Worm (Caenorhabditis elegans): ENCODE results near the gene ZC21.8.

Gene ZC21.8

ce11 chrIII:8519886-8520285 lies at the start of gene ZC21.8:
Gene ZC21.8 (minus strand): TSS chrIII:8519986.
- TF ChIP-seq ztf-4 (tag; optimal IDR thresholded peaks at IDR 0.05) (no peak), nhr-11 (tag; optimal IDR thresholded peaks at IDR 0.05) (no peak), nhr-129 (tag; optimal IDR thresholded peaks at IDR 0.05) (no peak), nhr-10 (tag; optimal IDR thresholded peaks at IDR 0.05) (no peak), nhr-25 (tag; optimal IDR thresholded peaks at IDR 0.05) (no peak), ztf-1 (GFP tag; conservative IDR thresholded peaks at IDR 0.05) (no peak), mdl-1 (tag; optimal IDR thresholded peaks at IDR 0.05) (no peak)

- TF ChIP-seq crh-2 (tag; optimal IDR thresholded peaks at IDR 0.05) = no peak
- no peak for TF ChIP-seq lin-39 (tag; optimal IDR thresholded peaks at IDR 0.05)
- TF ChIP-seq gmeb-1 (tag; optimal IDR thresholded peaks at IDR 0.05) = no peak
- TF ChIP-seq ztf-4 (tag; optimal IDR thresholded peaks at IDR 0.05) = no peak
- TF ChIP-seq C34F6.9 (tag; optimal IDR thresholded peaks at IDR 0.05) = no peak
- no peak for TF ChIP-seq skn-1 (tag; optimal IDR thresholded peaks at IDR 0.05)
- TF ChIP-seq sma-9 (GFP tag; optimal IDR thresholded peaks at IDR 0.05) = no peak
- no peak for TF ChIP-seq sma-9 (tag; optimal IDR thresholded peaks at IDR 0.05)
- no peak for TF ChIP-seq Y55F3AM.14 (GFP tag; optimal IDR thresholded peaks at IDR 0.05)
- no peak for TF ChIP-seq nhr-12 (tag; optimal IDR thresholded peaks at IDR 0.05)
- no peak for TF ChIP-seq unc-39 (tag; optimal IDR thresholded peaks at IDR 0.05)
These were observed 44.6 kb upstream of the ZC21.8 start for ce11 chrIII:8564372-8564771.

- TF ChIP-seq mbf-1 (tag; optimal IDR thresholded peaks at IDR 0.05) (no peak), gmeb-1 (tag; optimal IDR thresholded peaks at IDR 0.05) (no peak), ama-1 (optimal IDR thresholded peaks at IDR 0.05) (no peak), ztf-11 (tag; optimal IDR thresholded peaks at IDR 0.05) (no peak), alr-1 (tag; optimal IDR thresholded peaks at IDR 0.05) (no peak), aly-2 (tag; optimal IDR thresholded peaks at IDR 0.05) (no peak), unc-55 (GFP tag; optimal IDR thresholded peaks at IDR 0.05) (no peak), lin-13 (GFP tag; optimal IDR thresholded peaks at IDR 0.05) (no peak), ZK546.5 (tag; optimal IDR thresholded peaks at IDR 0.05) (no peak), egl-27 (tag; optimal IDR thresholded peaks at IDR 0.05) (no peak), unc-62 (GFP tag; optimal IDR thresholded peaks at IDR 0.05) (no peak), lin-11 (tag; optimal IDR thresholded peaks at IDR 0.05) (no peak), zag-1 (tag; optimal IDR thresholded peaks at IDR 0.05) (no peak), crh-2 (tag; optimal IDR thresholded peaks at IDR 0.05) (no peak), skn-1 (tag; optimal IDR thresholded peaks at IDR 0.05) (no peak), ceh-16 (tag; optimal IDR thresholded peaks at IDR 0.05) (no peak), nhr-21 (tag; optimal IDR thresholded peaks at IDR 0.05) (no peak), fos-1 (tag; optimal IDR thresholded peaks at IDR 0.05) (no peak), sma-9 (GFP tag; optimal IDR thresholded peaks at IDR 0.05) (no peak), sma-9 (tag; optimal IDR thresholded peaks at IDR 0.05) (no peak), nhr-77 (tag; optimal IDR thresholded peaks at IDR 0.05) (no peak)
These were observed 41.0 kb upstream of the ZC21.8 start, which contains the start of gene acdh-6 for ce11 chrIII:8560836-8561235. Gene acdh-6 (plus strand): TSS chrIII:8561136.

- TF ChIP-seq aly-2 (tag; optimal IDR thresholded peaks at IDR 0.05) (no peak), zag-1 (tag; optimal IDR thresholded peaks at IDR 0.05) (no peak), ZK546.5 (tag; optimal IDR thresholded peaks at IDR 0.05) (no peak), blmp-1 (tag; optimal IDR thresholded peaks at IDR 0.05; ENCODE audit: insufficient read depth) (no peak), alr-1 (tag; optimal IDR thresholded peaks at IDR 0.05) (no peak), F13H6.1 (tag; optimal IDR thresholded peaks at IDR 0.05) (no peak), lin-39 (tag; optimal IDR thresholded peaks at IDR 0.05) (no peak), ztf-11 (tag; optimal IDR thresholded peaks at IDR 0.05) (no peak), mbf-1 (tag; optimal IDR thresholded peaks at IDR 0.05) (no peak), dmd-4 (tag; optimal IDR thresholded peaks at IDR 0.05) (no peak), peb-1 (tag; optimal IDR thresholded peaks at IDR 0.05) (no peak), ztf-4 (tag; optimal IDR thresholded peaks at IDR 0.05) (no peak), lin-13 (GFP tag; optimal IDR thresholded peaks at IDR 0.05) (no peak), Y55F3AM.14 (GFP tag; optimal IDR thresholded peaks at IDR 0.05) (no peak), sem-4 (tag; optimal IDR thresholded peaks at IDR 0.05) (no peak), nhr-12 (tag; optimal IDR thresholded peaks at IDR 0.05) (no peak), lin-11 (tag; optimal IDR thresholded peaks at IDR 0.05) (no peak), nhr-237 (tag; optimal IDR thresholded peaks at IDR 0.05) (no peak), ama-1 (optimal IDR thresholded peaks at IDR 0.05) (no peak)
These were observed 40.6 kb upstream of the ZC21.8 start for ce11 chrIII:8560398-8560797.

Data from whole organism, L2 larva.